Worm (Caenorhabditis elegans): ENCODE results near the gene nlp-61.
A peak's percentile ranks its signal among the peaks of the same experiment; 100 is the strongest.

nlp-61 gene

ce11 chrX:7655469-7656003 lies 28.1 kb downstream of the nlp-61 start:
- no peak for TF ChIP-seq set-16 (GFP tag; IDR thresholded peaks at IDR 0.05)
- TF ChIP-seq Y48G9A.11 (GFP tag; IDR thresholded peaks at IDR 0.05): 0 out of 2 replicates have a peak, but pooled peaks have one; percentile 8
- no peak for TF ChIP-seq mxl-3 (GFP tag; optimal IDR thresholded peaks at IDR 0.05)
- TF ChIP-seq Y5F2A.4 (GFP tag; optimal IDR thresholded peaks at IDR 0.05): no peak
- TF ChIP-seq mdl-1 (tag; optimal IDR thresholded peaks at IDR 0.05): peak; percentile 18 to 39
- peak; percentile 75 for TF ChIP-seq hlh-30 (tag; optimal IDR thresholded peaks at IDR 0.05; ENCODE audit: insufficient read depth)
- no peak for TF ChIP-seq daf-12 (tag; optimal IDR thresholded peaks at IDR 0.05)
- no peak for TF ChIP-seq hmg-1.1 (GFP tag; IDR thresholded peaks at IDR 0.05)
- TF ChIP-seq hif-1 (tag; optimal IDR thresholded peaks at IDR 0.05): peak in 1 of 2 experiments; percentile 5
- TF ChIP-seq saeg-2 (GFP tag; IDR thresholded peaks at IDR 0.05): no peak
- TF ChIP-seq F37D6.2 (tag; optimal IDR thresholded peaks at IDR 0.05): no peak

- no peak for TF ChIP-seq mxl-2 (GFP tag; conservative IDR thresholded peaks at IDR 0.05)
- peak in 1 of 2 experiments; percentile 14 for TF ChIP-seq lsy-2 (tag; optimal IDR thresholded peaks at IDR 0.05)
Observed at ce11 chrX:7656875-7657274, 29.4 kb downstream of the nlp-61 start, which contains the start of gene F27D9.12. TSS of gene F27D9.12 (minus strand) at chrX:7656975.

ce11 chrX:7659591-7660433 lies 32.4 kb downstream of the nlp-61 start:
- no peak for TF ChIP-seq F37D6.2 (tag; optimal IDR thresholded peaks at IDR 0.05)
- TF ChIP-seq mep-1 (tag; optimal IDR thresholded peaks at IDR 0.05): peak; percentile 3
- no peak for TF ChIP-seq spr-1 (tag; optimal IDR thresholded peaks at IDR 0.05)
- no peak for TF ChIP-seq ceh-32 (tag; optimal IDR thresholded peaks at IDR 0.05; ENCODE audit: poor library complexity)
- TF ChIP-seq Y5F2A.4 (GFP tag; optimal IDR thresholded peaks at IDR 0.05): no peak
- TF ChIP-seq madf-5 (GFP tag; IDR thresholded peaks at IDR 0.05): no peak
- TF ChIP-seq ztf-7 (tag; optimal IDR thresholded peaks at IDR 0.05): no peak
- no peak for TF ChIP-seq pha-4 (GFP tag; IDR thresholded peaks at IDR 0.05)
- TF ChIP-seq pha-4 (tag; optimal IDR thresholded peaks at IDR 0.05): no peak
- no peak for TF ChIP-seq T26A8.4 (GFP tag; IDR thresholded peaks at IDR 0.05)
- no peak for TF ChIP-seq ceh-20 (GFP tag; IDR thresholded peaks at IDR 0.05)
- peak; percentile 6 for TF ChIP-seq hlh-11 (tag; optimal IDR thresholded peaks at IDR 0.05)
- no peak for TF ChIP-seq tra-1 (GFP tag; IDR thresholded peaks at IDR 0.05)
- TF ChIP-seq nhr-28 (tag; optimal IDR thresholded peaks at IDR 0.05): peak; percentile 84
- TF ChIP-seq tag-97 (GFP tag; IDR thresholded peaks at IDR 0.05): no peak
- TF ChIP-seq ZK546.5 (tag; optimal IDR thresholded peaks at IDR 0.05): no peak
- peak; percentile 15 for TF ChIP-seq mxl-3 (GFP tag; optimal IDR thresholded peaks at IDR 0.05)
- TF ChIP-seq F10B5.3 (tag; optimal IDR thresholded peaks at IDR 0.05): no peak
- peak in 1 of 2 experiments; percentile 24 for TF ChIP-seq lsy-2 (tag; optimal IDR thresholded peaks at IDR 0.05)
- no peak for TF ChIP-seq egl-43 (GFP tag; IDR thresholded peaks at IDR 0.05)
- TF ChIP-seq vab-7 (GFP tag; IDR thresholded peaks at IDR 0.05): no peak
- TF ChIP-seq hlh-30 (tag; optimal IDR thresholded peaks at IDR 0.05; ENCODE audit: insufficient read depth): peak; percentile 77
- TF ChIP-seq daf-16 (GFP tag; optimal IDR thresholded peaks at IDR 0.05): peak in 1 of 2 experiments; percentile 9
- TF ChIP-seq daf-16 (tag; optimal IDR thresholded peaks at IDR 0.05): peak; percentile 16
- TF ChIP-seq dpl-1 (GFP tag; optimal IDR thresholded peaks at IDR 0.05): no peak
- TF ChIP-seq ama-1 (optimal IDR thresholded peaks at IDR 0.05): no peak
- no peak for TF ChIP-seq nhr-102 (tag; optimal IDR thresholded peaks at IDR 0.05)
- TF ChIP-seq zfp-2 (tag; optimal IDR thresholded peaks at IDR 0.05): no peak
- no peak for TF ChIP-seq php-3 (GFP tag; IDR thresholded peaks at IDR 0.05)
- TF ChIP-seq cey-2 (tag; optimal IDR thresholded peaks at IDR 0.05; ENCODE audit: borderline replicate concordance, insufficient read depth): no peak
- TF ChIP-seq mdl-1 (tag; optimal IDR thresholded peaks at IDR 0.05): peak in 1 of 2 experiments; percentile 44
- TF ChIP-seq unc-39 (tag; optimal IDR thresholded peaks at IDR 0.05): no peak
- no peak for TF ChIP-seq nhr-11 (tag; optimal IDR thresholded peaks at IDR 0.05)
- TF ChIP-seq F44E2.7 (GFP tag; IDR thresholded peaks at IDR 0.05): no peak
- no peak for TF ChIP-seq lin-29 (GFP tag; IDR thresholded peaks at IDR 0.05)
- no peak for TF ChIP-seq Y105C5A.15 (GFP tag; IDR thresholded peaks at IDR 0.05)
- no peak for TF ChIP-seq daf-19 (GFP tag; conservative IDR thresholded peaks at IDR 0.05)

Measured in whole organism, L4 larva.